Worm (Caenorhabditis elegans) whole organism, mixed stage, embryonic: ENCODE results near the gene srsx-35.

Experiments
- M03D4.4 ChIP-seq: sonication (generic microtip); optimal IDR thresholded peaks from 2 replicates; lab custom pipeline; 2017; ENCODE audit warnings: mild to moderate bottlenecking, missing genetic modification characterization, missing compliant biosample characterization
- blmp-1 ChIP-seq: fragments of 150-350 bp; optimal IDR thresholded peaks from 2 replicates; lab custom pipeline; 2014; ENCODE audit warnings: missing biosample characterization, missing genetic modification characterization
- ceh-39 ChIP-seq: fragments of 150-350 bp; optimal IDR thresholded peaks from 2 replicates; lab custom pipeline; 2014; ENCODE audit warnings: missing biosample characterization, missing genetic modification characterization
- ceh-43 ChIP-seq: fragments of 200-800 bp; sonication (Bioruptor generic); optimal IDR thresholded peaks from 2 replicates; lab custom pipeline; 2018; ENCODE audit warnings: mild to moderate bottlenecking, missing genetic modification characterization, moderate library complexity, missing compliant biosample characterization
- ceh-83 ChIP-seq: fragments of 200-800 bp; sonication (Bioruptor generic); optimal IDR thresholded peaks from 2 replicates; lab custom pipeline; 2018; ENCODE audit warnings: mild to moderate bottlenecking, missing genetic modification characterization, missing compliant biosample characterization
- ces-1 ChIP-seq: fragments of 150-350 bp; optimal IDR thresholded peaks from 2 replicates; lab custom pipeline; 2014; ENCODE audit warnings: missing biosample characterization, missing genetic modification reagents, missing genetic modification characterization
- cnd-1 ChIP-seq: fragments of 200-800 bp; sonication (Bioruptor generic); optimal IDR thresholded peaks from 2 replicates; lab custom pipeline; 2018; ENCODE audit warnings: mild to moderate bottlenecking, missing genetic modification characterization, missing compliant biosample characterization
- drap-1 ChIP-seq: fragments of 200-800 bp; sonication (Bioruptor generic); optimal IDR thresholded peaks from 3 replicates; lab custom pipeline; 2018; ENCODE audit warnings: mild to moderate bottlenecking, missing genetic modification characterization, missing compliant biosample characterization
- elt-1 ChIP-seq: sonication (generic microtip); optimal IDR thresholded peaks from 2 replicates; lab custom pipeline; 2017; ENCODE audit warnings: missing genetic modification characterization, mild to moderate bottlenecking, missing compliant biosample characterization, antibody characterized with exemption, moderate library complexity, borderline replicate concordance; ENCODE audit not compliant: insufficient read depth
- elt-3 ChIP-seq: fragments of 150-350 bp; optimal IDR thresholded peaks from 2 replicates; lab custom pipeline; 2014; ENCODE audit warnings: missing biosample characterization, missing genetic modification characterization
- ham-2 ChIP-seq: fragments of 200-800 bp; sonication (Bioruptor generic); optimal IDR thresholded peaks from 2 replicates; lab custom pipeline; 2018; ENCODE audit warnings: mild to moderate bottlenecking, missing genetic modification characterization, missing compliant biosample characterization
- hlh-1 ChIP-seq: fragments of 150-350 bp; optimal IDR thresholded peaks from 2 replicates; lab custom pipeline; 2014; ENCODE audit warnings: missing biosample characterization, missing genetic modification reagents, missing genetic modification characterization
- lin-13 ChIP-seq: fragments of 150-350 bp; optimal IDR thresholded peaks from 2 replicates; lab custom pipeline; 2014; ENCODE audit warnings: missing biosample characterization, missing genetic modification characterization
- lsy-2 ChIP-seq: fragments of 150-350 bp; optimal IDR thresholded peaks from 2 replicates; lab custom pipeline; 2014; ENCODE audit warnings: missing biosample characterization, missing genetic modification characterization
- mab-5 ChIP-seq: fragments of 150-350 bp; optimal IDR thresholded peaks from 2 replicates; lab custom pipeline; 2014; ENCODE audit warnings: missing biosample characterization, missing genetic modification characterization
- mep-1 ChIP-seq: fragments of 150-350 bp; optimal IDR thresholded peaks from 2 replicates; lab custom pipeline; 2017; ENCODE audit warnings: missing biosample characterization, missing genetic modification reagents, missing genetic modification characterization, inconsistent platforms
- mls-2 ChIP-seq: sonication (generic microtip); optimal IDR thresholded peaks from 2 replicates; lab custom pipeline; 2016; ENCODE audit warnings: mild to moderate bottlenecking, missing genetic modification characterization, moderate library complexity, missing compliant biosample characterization
- nhr-237 ChIP-seq: fragments of 150-350 bp; optimal IDR thresholded peaks from 2 replicates; lab custom pipeline; 2014; ENCODE audit warnings: missing biosample characterization, missing genetic modification characterization
- nhr-28 ChIP-seq: fragments of 150-350 bp; optimal IDR thresholded peaks from 2 replicates; lab custom pipeline; 2014; ENCODE audit warnings: missing biosample characterization, missing genetic modification characterization
- nhr-76 ChIP-seq: sonication (generic microtip); optimal IDR thresholded peaks from 2 replicates; lab custom pipeline; 2017; ENCODE audit warnings: missing biosample characterization, missing genetic modification characterization
- pha-4 ChIP-seq: fragments of 150-350 bp; optimal IDR thresholded peaks from 2 replicates; lab custom pipeline; 2018; ENCODE audit warnings: missing biosample characterization, missing genetic modification reagents, missing genetic modification characterization
- sem-2 ChIP-seq: fragments of 200-800 bp; sonication (Bioruptor generic); optimal IDR thresholded peaks from 2 replicates; lab custom pipeline; 2018; ENCODE audit warnings: mild to moderate bottlenecking, missing genetic modification characterization, missing compliant biosample characterization
- snpc-4 ChIP-seq: fragments of 150-350 bp; optimal IDR thresholded peaks from 2 replicates; lab custom pipeline; 2014; ENCODE audit warnings: missing biosample characterization, missing genetic modification characterization
- sptf-1 ChIP-seq: sonication (generic microtip); optimal IDR thresholded peaks from 2 replicates; lab custom pipeline; 2017; ENCODE audit warnings: mild to moderate bottlenecking, missing genetic modification characterization, moderate library complexity, missing compliant biosample characterization
- tbx-8 ChIP-seq: fragments of 200-800 bp; sonication (Bioruptor generic); optimal IDR thresholded peaks from 2 replicates; lab custom pipeline; 2018; ENCODE audit warnings: mild to moderate bottlenecking, missing genetic modification characterization, moderate library complexity, missing compliant biosample characterization
- unc-120 ChIP-seq: sonication (generic microtip); optimal IDR thresholded peaks from 2 replicates; lab custom pipeline; 2017; ENCODE audit warnings: missing genetic modification characterization, missing compliant biosample characterization; ENCODE audit not compliant: poor library complexity, severe bottlenecking
- unc-39 ChIP-seq: fragments of 150-350 bp; optimal IDR thresholded peaks from 2 replicates; lab custom pipeline; 2014; ENCODE audit warnings: missing biosample characterization, missing genetic modification characterization
- zip-8 ChIP-seq: fragments of 150-350 bp; optimal IDR thresholded peaks from 2 replicates; lab custom pipeline; 2014; ENCODE audit warnings: missing biosample characterization, missing genetic modification characterization
- ztf-11 ChIP-seq: fragments of 150-350 bp; optimal IDR thresholded peaks from 2 replicates; lab custom pipeline; 2014; ENCODE audit warnings: missing biosample characterization, missing genetic modification characterization

The srsx-35 gene

ce11 chrV:20662474-20662873 lies 18.7 kb upstream of the srsx-35 start:
- TF ChIP-seq elt-1 (tag; lab: Kevin White, UChicago) (peak; percentile 25), cnd-1 (tag; lab: Kevin White, UChicago) (no peak), unc-39 (tag; lab: Kevin White, UChicago) (no peak)
- TF ChIP-seq, all 35 proteins: peak for 1

DNA sequence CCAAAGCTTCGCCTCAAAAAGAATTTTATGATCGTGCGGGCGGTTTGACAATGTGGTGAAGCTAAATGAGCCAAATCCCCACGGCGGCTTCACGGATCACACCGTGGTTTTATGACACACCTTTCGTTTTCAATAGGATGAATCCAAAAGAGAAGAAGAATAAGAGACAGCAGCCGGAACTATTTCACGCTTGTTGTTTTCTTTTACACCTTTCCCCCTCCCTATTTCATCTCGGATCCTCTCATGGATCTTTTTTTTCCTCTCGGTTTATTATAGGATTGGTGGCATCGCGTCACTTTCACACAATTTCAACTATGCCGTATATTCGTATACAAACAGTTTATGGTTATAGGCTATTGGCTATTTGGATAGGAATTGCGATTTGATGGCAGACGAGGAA lies 17.5 kb upstream of the srsx-35 start:
- TF ChIP-seq blmp-1 (peak; percentile 18), mab-5 (tag; lab: Kevin White, UChicago) (no peak)

DNA sequence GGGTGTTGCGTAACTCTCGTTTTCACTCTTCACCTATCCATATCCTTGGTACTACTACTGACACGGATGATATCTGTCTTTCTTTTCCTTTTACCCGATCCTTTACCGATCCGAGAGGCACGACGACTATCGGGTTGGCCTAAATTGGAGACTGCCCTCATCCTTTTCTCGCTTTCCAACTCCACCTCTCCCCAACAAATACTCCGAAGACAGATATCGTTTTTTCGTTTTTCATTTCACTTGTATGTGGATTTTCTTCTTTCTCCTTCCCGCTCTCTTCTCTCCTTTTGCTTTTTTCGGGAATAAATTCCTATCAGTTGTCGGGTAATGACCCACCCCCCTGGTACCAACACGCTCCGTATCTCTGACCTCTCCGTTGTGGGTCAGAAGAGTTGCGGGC lies 16.3 kb upstream of the srsx-35 start:
- TF ChIP-seq sem-2 (GFP tag; lab: Kevin White, UChicago) = no peak
- peak; percentile 84 for TF ChIP-seq blmp-1
- peak; percentile 54 for TF ChIP-seq zip-8 (tag; lab: Kevin White, UChicago)

DNA sequence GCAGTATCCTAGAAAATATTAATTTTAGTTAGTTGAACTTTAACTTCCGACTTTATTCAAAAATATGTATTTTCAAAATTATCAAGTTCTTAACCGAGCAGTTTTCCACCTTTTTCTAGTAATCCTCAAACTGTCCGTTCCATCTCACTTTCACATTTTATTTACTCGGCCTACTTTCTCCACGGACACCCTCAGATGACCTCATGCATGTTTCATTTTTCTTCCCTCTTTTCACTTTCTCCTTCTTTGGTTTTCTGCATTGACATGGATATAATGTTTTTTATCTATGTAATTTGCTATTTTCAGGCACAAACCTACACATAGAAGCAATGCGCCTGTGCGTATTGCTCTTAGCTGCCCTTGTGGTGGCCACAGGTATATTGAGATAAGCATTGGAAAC lies 14.3 kb upstream of the srsx-35 start, which contains the start of gene mlt-11:
Gene mlt-11, plus strand, starts transcription at position 301 of the 400 bp plus-strand sequence.
- no peak for TF ChIP-seq drap-1 (GFP tag; lab: Kevin White, UChicago)
- TF ChIP-seq nhr-28 (tag; lab: Kevin White, UChicago) = no peak
- no peak for TF ChIP-seq mep-1 (tag; lab: Kevin White, UChicago)
- no peak for TF ChIP-seq sem-2 (GFP tag; lab: Kevin White, UChicago)
- no peak for TF ChIP-seq zip-8 (tag; lab: Kevin White, UChicago)
- TF ChIP-seq pha-4 (tag; lab: Kevin White, UChicago) = no peak
- no peak for TF ChIP-seq ham-2 (GFP tag; lab: Kevin White, UChicago)
- TF ChIP-seq M03D4.4 = no peak
- TF ChIP-seq ceh-39 (tag; lab: Kevin White, UChicago) = no peak
- no peak for TF ChIP-seq nhr-76
- TF ChIP-seq ceh-83 (GFP tag; lab: Kevin White, UChicago) = no peak
- no peak for TF ChIP-seq cnd-1 (tag; lab: Kevin White, UChicago)
- TF ChIP-seq snpc-4 (tag; lab: Kevin White, UChicago) = no peak
- TF ChIP-seq elt-1 (tag; lab: Kevin White, UChicago) = no peak
- TF ChIP-seq ces-1 (GFP tag; lab: Kevin White, UChicago) = no peak
- no peak for TF ChIP-seq mab-5 (tag; lab: Kevin White, UChicago)
- TF ChIP-seq nhr-237 (tag; lab: Kevin White, UChicago) = no peak
- no peak for TF ChIP-seq sptf-1 (tag; lab: Kevin White, UChicago)
- TF ChIP-seq lsy-2 (tag; lab: Kevin White, UChicago) = no peak
- no peak for TF ChIP-seq unc-120 (tag; lab: Kevin White, UChicago)

- TF ChIP-seq ceh-83 (GFP tag; lab: Kevin White, UChicago) (no peak), sem-2 (GFP tag; lab: Kevin White, UChicago) (peak; percentile 14)
- TF ChIP-seq, all 35 proteins: peak for 1
Measured at ce11 chrV:20670625-20671024, 10.6 kb upstream of the srsx-35 start.

DNA sequence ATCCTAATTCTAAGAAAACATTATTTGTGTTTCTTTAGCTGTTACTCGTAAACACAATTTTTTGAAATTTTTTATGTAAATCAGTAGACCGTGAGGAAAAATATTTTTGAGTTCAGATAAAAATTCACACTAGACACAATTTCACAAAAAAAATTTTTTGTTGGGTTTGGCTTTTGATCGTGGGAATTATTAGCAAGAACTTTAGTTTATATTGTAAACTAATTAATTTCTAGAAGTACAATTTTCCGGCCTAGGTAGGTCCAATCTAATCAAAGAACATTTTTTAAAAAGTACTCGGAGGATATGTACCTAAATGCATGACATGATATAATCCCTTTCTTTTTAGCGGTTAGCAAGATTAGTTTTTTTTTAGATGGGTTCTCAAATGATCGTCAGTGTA lies 1.0 kb upstream of the srsx-35 start:
- TF ChIP-seq ceh-39 (tag; lab: Kevin White, UChicago) (no peak), nhr-76 (no peak), cnd-1 (tag; lab: Kevin White, UChicago) (no peak), mls-2 (no peak), drap-1 (GFP tag; lab: Kevin White, UChicago) (no peak), hlh-1 (tag; lab: Kevin White, UChicago) (no peak), ceh-43 (GFP tag; lab: Kevin White, UChicago) (no peak), sptf-1 (tag; lab: Kevin White, UChicago) (no peak), elt-3 (tag; lab: Kevin White, UChicago) (no peak), zip-8 (tag; lab: Kevin White, UChicago) (no peak)

DNA sequence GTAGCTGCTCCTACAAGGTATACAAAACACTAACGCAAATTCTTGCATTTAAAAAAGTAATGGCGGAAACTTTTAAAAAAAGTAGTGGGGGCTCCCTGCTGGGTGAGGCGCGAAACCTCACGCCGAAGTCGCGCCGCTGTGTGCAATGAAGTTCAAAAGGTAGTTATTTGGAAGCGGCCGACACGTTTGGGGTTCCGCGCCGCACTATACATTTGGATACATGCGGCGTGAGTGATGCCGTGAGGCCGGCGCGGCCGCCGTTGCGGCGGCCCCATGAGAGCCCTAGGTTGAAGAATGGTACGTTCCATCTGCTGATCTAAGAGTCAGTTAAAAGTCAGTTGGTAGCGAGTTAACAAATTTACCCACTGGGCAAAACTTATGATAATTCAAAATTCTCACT lies 604 bp downstream of the srsx-35 start:
- TF ChIP-seq ztf-11 (no peak), ham-2 (GFP tag; lab: Kevin White, UChicago) (no peak), hlh-1 (tag; lab: Kevin White, UChicago) (no peak), tbx-8 (GFP tag; lab: Kevin White, UChicago) (no peak), nhr-76 (no peak), M03D4.4 (no peak), unc-39 (tag; lab: Kevin White, UChicago) (no peak), lin-13 (tag; lab: Kevin White, UChicago) (no peak), pha-4 (tag; lab: Kevin White, UChicago) (no peak), zip-8 (tag; lab: Kevin White, UChicago) (no peak), unc-120 (tag; lab: Kevin White, UChicago) (no peak)
